Worm (Caenorhabditis elegans) whole organism, midembryonic: ENCODE data around the gene aat-2.

Source experiments
- flt-1 ChIP-seq: fragments of 200-800 bp; sonication (Bioruptor generic); IDR thresholded peaks from 2 replicates; pipeline ENCODE4 v1.3.6; 2022; ENCODE audit warnings: missing genetic modification characterization, missing compliant biosample characterization
- klf-2 ChIP-seq: fragments of 200-800 bp; sonication (Bioruptor generic); conservative IDR thresholded peaks from 2 replicates; pipeline ENCODE4 v1.3.6; 2022; ENCODE audit warnings: missing genetic modification reagents, missing genetic modification characterization, missing compliant biosample characterization
- tab-1 ChIP-seq: fragments of 200-800 bp; sonication (Bioruptor generic); IDR thresholded peaks from 2 replicates; pipeline ENCODE4 v1.3.6; 2022; ENCODE audit warnings: missing genetic modification characterization, missing compliant biosample characterization
- ztf-23 ChIP-seq: fragments of 200-800 bp; sonication (Bioruptor generic); IDR thresholded peaks from 2 replicates; pipeline ENCODE4 v1.3.6; 2022; ENCODE audit warnings: missing genetic modification reagents, missing genetic modification characterization, missing compliant biosample characterization
- ztf-29 ChIP-seq: fragments of 200-800 bp; sonication (Bioruptor generic); IDR thresholded peaks from 2 replicates; pipeline ENCODE4 v1.3.6; 2022; ENCODE audit warnings: missing genetic modification reagents, missing genetic modification characterization, missing compliant biosample characterization

ce11 chrV:9243171-9243996 is 2.8 kb downstream of the aat-2 start, which contains the start of gene glo-4:
- TF ChIP-seq tab-1 (GFP tag; lab: Robert Waterston, UW): no peak
- no peak for TF ChIP-seq ztf-23
- no peak for TF ChIP-seq ztf-29 (GFP tag; lab: Robert Waterston, UW)
- TF ChIP-seq klf-2: no peak
- no peak for TF ChIP-seq flt-1
